Fruit fly (Drosophila melanogaster): ENCODE measurements around the gene baz.
A peak's percentile ranks its signal among the peaks of the same experiment; 100 is the strongest.

baz gene

dm6 chrX:17172777-17173315, 13.0 kb downstream of the baz start:
- no peak for TF ChIP-seq CG9705 (GFP tag; optimal IDR thresholded peaks at IDR 0.05)
- no peak for TF ChIP-seq Abd-B (GFP tag; optimal IDR thresholded peaks at IDR 0.05)
- no peak for TF ChIP-seq br (GFP tag; optimal IDR thresholded peaks at IDR 0.05)
- TF ChIP-seq Jra (GFP tag; optimal IDR thresholded peaks at IDR 0.05), result no peak
- no peak for TF ChIP-seq pan (optimal IDR thresholded peaks at IDR 0.05)
- TF ChIP-seq ey (GFP tag; optimal IDR thresholded peaks at IDR 0.05), result no peak
- TF ChIP-seq rgr (GFP tag; optimal IDR thresholded peaks at IDR 0.05), result no peak
- TF ChIP-seq foxo (GFP tag; optimal IDR thresholded peaks at IDR 0.05), result no peak
- TF ChIP-seq lola (GFP tag; optimal IDR thresholded peaks at IDR 0.05), result no peak
- no peak for TF ChIP-seq Hnf4 (GFP tag; optimal IDR thresholded peaks at IDR 0.05)

dm6 chrX:17174115-17174514, 14.3 kb downstream of the baz start:
- peak; percentile 8 for TF ChIP-seq HLH106 (tag; optimal IDR thresholded peaks at IDR 0.05)
- no peak for TF ChIP-seq woc (GFP tag; optimal IDR thresholded peaks at IDR 0.05)
- no peak for TF ChIP-seq GATAd (GFP tag; optimal IDR thresholded peaks at IDR 0.05)
- TF ChIP-seq CG9705 (GFP tag; optimal IDR thresholded peaks at IDR 0.05), result no peak
- TF ChIP-seq Vsx2 (GFP tag; optimal IDR thresholded peaks at IDR 0.05; ENCODE audit: partially characterized antibody), result no peak

dm6 chrX:17175558-17176189, 15.9 kb downstream of the baz start:
- no peak for TF ChIP-seq psq (GFP tag; optimal IDR thresholded peaks at IDR 0.05)
- TF ChIP-seq HLH106 (tag; optimal IDR thresholded peaks at IDR 0.05), result peak; percentile 22
- no peak for TF ChIP-seq CrebA (GFP tag; optimal IDR thresholded peaks at IDR 0.05; ENCODE audit: borderline replicate concordance)
- no peak for TF ChIP-seq CG32264 (GFP tag; optimal IDR thresholded peaks at IDR 0.05)
- TF ChIP-seq dl (GFP tag; optimal IDR thresholded peaks at IDR 0.05; ENCODE audit: insufficient read depth in 1 of 2, partially characterized antibody in 2 of 2), result no peak
- peak; percentile 1 for TF ChIP-seq dmrt93B (GFP tag; optimal IDR thresholded peaks at IDR 0.05)
- TF ChIP-seq Hr78 (GFP tag; optimal IDR thresholded peaks at IDR 0.05), result no peak
- no peak for TF ChIP-seq woc (GFP tag; optimal IDR thresholded peaks at IDR 0.05)
- no peak for TF ChIP-seq OdsH (GFP tag; optimal IDR thresholded peaks at IDR 0.05)
- TF ChIP-seq br (GFP tag; optimal IDR thresholded peaks at IDR 0.05), result no peak
- peak; percentile 7 for TF ChIP-seq Hnf4 (GFP tag; optimal IDR thresholded peaks at IDR 0.05)
- peak; percentile 75 for TF ChIP-seq Myc (optimal IDR thresholded peaks at IDR 0.05)
- TF ChIP-seq fru (GFP tag; optimal IDR thresholded peaks at IDR 0.05), result peak; percentile 20
- TF ChIP-seq ey (GFP tag; optimal IDR thresholded peaks at IDR 0.05), result no peak
- peak; percentile 35 for TF ChIP-seq brk (GFP tag; optimal IDR thresholded peaks at IDR 0.05)
- TF ChIP-seq dsf (GFP tag; optimal IDR thresholded peaks at IDR 0.05; ENCODE audit: borderline replicate concordance), result no peak
- no peak for TF ChIP-seq Dfd (GFP tag; optimal IDR thresholded peaks at IDR 0.05)
- peak; percentile 50 for TF ChIP-seq rgr (GFP tag; optimal IDR thresholded peaks at IDR 0.05)
- TF ChIP-seq Dif (GFP tag; optimal IDR thresholded peaks at IDR 0.05; ENCODE audit: partially characterized antibody), result no peak
- TF ChIP-seq GATAd (GFP tag; optimal IDR thresholded peaks at IDR 0.05), result no peak
- TF ChIP-seq h (GFP tag; optimal IDR thresholded peaks at IDR 0.05), result peak; percentile 34
- no peak for TF ChIP-seq jim (GFP tag; optimal IDR thresholded peaks at IDR 0.05)
- peak in 1 of 2 experiments; percentile 42 for TF ChIP-seq foxo (GFP tag; optimal IDR thresholded peaks at IDR 0.05)
- TF ChIP-seq N (GFP tag; optimal IDR thresholded peaks at IDR 0.05), result no peak
- no peak for TF ChIP-seq CG9705 (GFP tag; optimal IDR thresholded peaks at IDR 0.05)
- TF ChIP-seq Mio (GFP tag; optimal IDR thresholded peaks at IDR 0.05), result no peak
- TF ChIP-seq lola (GFP tag; optimal IDR thresholded peaks at IDR 0.05), result no peak
- TF ChIP-seq sage (GFP tag; optimal IDR thresholded peaks at IDR 0.05), result no peak
- TF ChIP-seq Sp1 (GFP tag; optimal IDR thresholded peaks at IDR 0.05), result no peak
- TF ChIP-seq pan (optimal IDR thresholded peaks at IDR 0.05), result no peak
- TF ChIP-seq Hr83 (GFP tag; optimal IDR thresholded peaks at IDR 0.05; ENCODE audit: poor library complexity, severe bottlenecking), result peak; percentile 2
- TF ChIP-seq tai (GFP tag; optimal IDR thresholded peaks at IDR 0.05), result peak; percentile 60
- no peak for TF ChIP-seq Jra (GFP tag; optimal IDR thresholded peaks at IDR 0.05)
- TF ChIP-seq usp (GFP tag; optimal IDR thresholded peaks at IDR 0.05), result no peak
